Worm (Caenorhabditis elegans) whole organism, L4/young adult: ENCODE data around the gene ZK112.4.

Experiments used
- W03F9.2 ChIP-seq: fragments of 150-350 bp; optimal IDR thresholded peaks from 2 replicates; lab custom pipeline; 2014; ENCODE audit warnings: missing biosample characterization, missing genetic modification characterization
- dao-5 ChIP-seq: sonication (generic microtip); optimal IDR thresholded peaks from 2 replicates; lab custom pipeline; 2016; ENCODE audit warnings: missing genotype, missing genetic modification characterization, moderate library complexity, missing compliant biosample characterization
- him-1 ChIP-seq: sonication (generic microtip); optimal IDR thresholded peaks from 2 replicates; lab custom pipeline; 2016; ENCODE audit warnings: missing genotype, missing genetic modification reagents, missing genetic modification characterization, missing compliant biosample characterization

- no peak for TF ChIP-seq W03F9.2 (tag; lab: Kevin White, UChicago)
- peak; percentile 72 for TF ChIP-seq him-1 (tag; lab: Kevin White, UChicago)
- peak; percentile 3 for TF ChIP-seq dao-5 (tag; lab: Kevin White, UChicago)
Measured at ce11 chrIII:7729534-7730061, at the start of gene ZK112.4.
